Worm (Caenorhabditis elegans): Measurements from ENCODE around the gene K02C4.2.

- TF ChIP-seq ces-1 (GFP tag; optimal IDR thresholded peaks at IDR 0.05) (no peak), nhr-6 (tag; optimal IDR thresholded peaks at IDR 0.05) (no peak), R02D3.7 (tag; optimal IDR thresholded peaks at IDR 0.05) (no peak), unc-130 (GFP tag; optimal IDR thresholded peaks at IDR 0.05) (no peak), spr-3 (GFP tag; optimal IDR thresholded peaks at IDR 0.05) (no peak), skn-1 (tag; optimal IDR thresholded peaks at IDR 0.05) (no peak), madf-5 (GFP tag; IDR thresholded peaks at IDR 0.05) (no peak), Y75B8A.6 (GFP tag; IDR thresholded peaks at IDR 0.05) (no peak), hmg-1.1 (GFP tag; IDR thresholded peaks at IDR 0.05) (no peak), ama-1 (optimal IDR thresholded peaks at IDR 0.05) (no peak), rbr-2 (tag; optimal IDR thresholded peaks at IDR 0.05) (no peak), set-16 (GFP tag; IDR thresholded peaks at IDR 0.05) (no peak), hlh-11 (tag; optimal IDR thresholded peaks at IDR 0.05) (no peak), ZK546.5 (tag; optimal IDR thresholded peaks at IDR 0.05) (no peak)
Observed at ce11 chrII:8058769-8059168, 16.8 kb upstream of the K02C4.2 start, which contains the start of gene T05H10.8.
